Worm (Caenorhabditis elegans) whole organism, mixed stage, embryonic: ENCODE measurements around the gene T18D3.6.
A peak's percentile ranks its signal among the peaks of the same experiment; 100 is the strongest.

ENCODE experiments used
- M03D4.4 ChIP-seq: sonication (generic microtip); optimal IDR thresholded peaks from 2 replicates; lab custom pipeline; 2017; ENCODE audit warnings: mild to moderate bottlenecking, missing genetic modification characterization, missing compliant biosample characterization
- bed-3 ChIP-seq: fragments of 200-800 bp; sonication (Bioruptor generic); optimal IDR thresholded peaks from 3 replicates; lab custom pipeline; 2018; ENCODE audit warnings: mild to moderate bottlenecking, missing genetic modification characterization, moderate library complexity, missing compliant biosample characterization
- blmp-1 ChIP-seq: fragments of 150-350 bp; optimal IDR thresholded peaks from 2 replicates; lab custom pipeline; 2014; ENCODE audit warnings: missing biosample characterization, missing genetic modification characterization
- ceh-39 ChIP-seq: fragments of 150-350 bp; optimal IDR thresholded peaks from 2 replicates; lab custom pipeline; 2014; ENCODE audit warnings: missing biosample characterization, missing genetic modification characterization
- ceh-43 ChIP-seq: fragments of 200-800 bp; sonication (Bioruptor generic); optimal IDR thresholded peaks from 2 replicates; lab custom pipeline; 2018; ENCODE audit warnings: mild to moderate bottlenecking, missing genetic modification characterization, moderate library complexity, missing compliant biosample characterization
- ceh-83 ChIP-seq: fragments of 200-800 bp; sonication (Bioruptor generic); optimal IDR thresholded peaks from 2 replicates; lab custom pipeline; 2018; ENCODE audit warnings: mild to moderate bottlenecking, missing genetic modification characterization, missing compliant biosample characterization
- ces-1 ChIP-seq: fragments of 150-350 bp; optimal IDR thresholded peaks from 2 replicates; lab custom pipeline; 2014; ENCODE audit warnings: missing biosample characterization, missing genetic modification reagents, missing genetic modification characterization
- cnd-1 ChIP-seq: fragments of 200-800 bp; sonication (Bioruptor generic); optimal IDR thresholded peaks from 2 replicates; lab custom pipeline; 2018; ENCODE audit warnings: mild to moderate bottlenecking, missing genetic modification characterization, missing compliant biosample characterization
- drap-1 ChIP-seq: fragments of 200-800 bp; sonication (Bioruptor generic); optimal IDR thresholded peaks from 3 replicates; lab custom pipeline; 2018; ENCODE audit warnings: mild to moderate bottlenecking, missing genetic modification characterization, missing compliant biosample characterization
- elt-1 ChIP-seq: sonication (generic microtip); optimal IDR thresholded peaks from 2 replicates; lab custom pipeline; 2017; ENCODE audit warnings: missing genetic modification characterization, mild to moderate bottlenecking, missing compliant biosample characterization, antibody characterized with exemption, moderate library complexity, borderline replicate concordance; ENCODE audit not compliant: insufficient read depth
- elt-3 ChIP-seq: fragments of 150-350 bp; optimal IDR thresholded peaks from 2 replicates; lab custom pipeline; 2014; ENCODE audit warnings: missing biosample characterization, missing genetic modification characterization
- flh-1 ChIP-seq: fragments of 200-800 bp; sonication (Bioruptor generic); optimal IDR thresholded peaks from 2 replicates; lab custom pipeline; 2018; ENCODE audit warnings: mild to moderate bottlenecking, missing genetic modification characterization, moderate library complexity, missing compliant biosample characterization
- ham-2 ChIP-seq: fragments of 200-800 bp; sonication (Bioruptor generic); optimal IDR thresholded peaks from 2 replicates; lab custom pipeline; 2018; ENCODE audit warnings: mild to moderate bottlenecking, missing genetic modification characterization, missing compliant biosample characterization
- hlh-1 ChIP-seq: fragments of 150-350 bp; optimal IDR thresholded peaks from 2 replicates; lab custom pipeline; 2014; ENCODE audit warnings: missing biosample characterization, missing genetic modification reagents, missing genetic modification characterization
- lin-13 ChIP-seq: fragments of 150-350 bp; optimal IDR thresholded peaks from 2 replicates; lab custom pipeline; 2014; ENCODE audit warnings: missing biosample characterization, missing genetic modification characterization
- lin-32 ChIP-seq: fragments of 200-800 bp; sonication (Bioruptor generic); optimal IDR thresholded peaks from 2 replicates; lab custom pipeline; 2018; ENCODE audit warnings: mild to moderate bottlenecking, missing genetic modification characterization, missing compliant biosample characterization
- lsy-2 ChIP-seq: fragments of 150-350 bp; optimal IDR thresholded peaks from 2 replicates; lab custom pipeline; 2014; ENCODE audit warnings: missing biosample characterization, missing genetic modification characterization
- mab-5 ChIP-seq: fragments of 150-350 bp; optimal IDR thresholded peaks from 2 replicates; lab custom pipeline; 2014; ENCODE audit warnings: missing biosample characterization, missing genetic modification characterization
- mep-1 ChIP-seq: fragments of 150-350 bp; optimal IDR thresholded peaks from 2 replicates; lab custom pipeline; 2017; ENCODE audit warnings: missing biosample characterization, missing genetic modification reagents, missing genetic modification characterization, inconsistent platforms
- mls-2 ChIP-seq: sonication (generic microtip); optimal IDR thresholded peaks from 2 replicates; lab custom pipeline; 2016; ENCODE audit warnings: mild to moderate bottlenecking, missing genetic modification characterization, moderate library complexity, missing compliant biosample characterization
- nhr-12 ChIP-seq: fragments of 150-350 bp; optimal IDR thresholded peaks from 2 replicates; lab custom pipeline; 2014; ENCODE audit warnings: missing biosample characterization, missing genetic modification characterization
- nhr-2 ChIP-seq: fragments of 150-350 bp; optimal IDR thresholded peaks from 2 replicates; lab custom pipeline; 2014; ENCODE audit warnings: missing biosample characterization, missing genetic modification characterization
- nhr-237 ChIP-seq: fragments of 150-350 bp; optimal IDR thresholded peaks from 2 replicates; lab custom pipeline; 2014; ENCODE audit warnings: missing biosample characterization, missing genetic modification characterization
- nhr-28 ChIP-seq: fragments of 150-350 bp; optimal IDR thresholded peaks from 2 replicates; lab custom pipeline; 2014; ENCODE audit warnings: missing biosample characterization, missing genetic modification characterization
- nhr-76 ChIP-seq: sonication (generic microtip); optimal IDR thresholded peaks from 2 replicates; lab custom pipeline; 2017; ENCODE audit warnings: missing biosample characterization, missing genetic modification characterization
- pha-4 ChIP-seq: fragments of 150-350 bp; optimal IDR thresholded peaks from 2 replicates; lab custom pipeline; 2018; ENCODE audit warnings: missing biosample characterization, missing genetic modification reagents, missing genetic modification characterization
- sem-2 ChIP-seq: fragments of 200-800 bp; sonication (Bioruptor generic); optimal IDR thresholded peaks from 2 replicates; lab custom pipeline; 2018; ENCODE audit warnings: mild to moderate bottlenecking, missing genetic modification characterization, missing compliant biosample characterization
- snpc-4 ChIP-seq: fragments of 150-350 bp; optimal IDR thresholded peaks from 2 replicates; lab custom pipeline; 2014; ENCODE audit warnings: missing biosample characterization, missing genetic modification characterization
- sptf-1 ChIP-seq: sonication (generic microtip); optimal IDR thresholded peaks from 2 replicates; lab custom pipeline; 2017; ENCODE audit warnings: mild to moderate bottlenecking, missing genetic modification characterization, moderate library complexity, missing compliant biosample characterization
- tbx-8 ChIP-seq: fragments of 200-800 bp; sonication (Bioruptor generic); optimal IDR thresholded peaks from 2 replicates; lab custom pipeline; 2018; ENCODE audit warnings: mild to moderate bottlenecking, missing genetic modification characterization, moderate library complexity, missing compliant biosample characterization
- unc-120 ChIP-seq: sonication (generic microtip); optimal IDR thresholded peaks from 2 replicates; lab custom pipeline; 2017; ENCODE audit warnings: missing genetic modification characterization, missing compliant biosample characterization; ENCODE audit not compliant: poor library complexity, severe bottlenecking
- unc-39 ChIP-seq: fragments of 150-350 bp; optimal IDR thresholded peaks from 2 replicates; lab custom pipeline; 2014; ENCODE audit warnings: missing biosample characterization, missing genetic modification characterization
- unc-62 ChIP-seq: fragments of 150-350 bp; optimal IDR thresholded peaks from 2 replicates; lab custom pipeline; 2014; ENCODE audit warnings: missing biosample characterization, missing genetic modification reagents, missing genetic modification characterization
- zip-8 ChIP-seq: fragments of 150-350 bp; optimal IDR thresholded peaks from 2 replicates; lab custom pipeline; 2014; ENCODE audit warnings: missing biosample characterization, missing genetic modification characterization
- ztf-11 ChIP-seq: fragments of 150-350 bp; optimal IDR thresholded peaks from 2 replicates; lab custom pipeline; 2014; ENCODE audit warnings: missing biosample characterization, missing genetic modification characterization

Gene T18D3.6

DNA sequence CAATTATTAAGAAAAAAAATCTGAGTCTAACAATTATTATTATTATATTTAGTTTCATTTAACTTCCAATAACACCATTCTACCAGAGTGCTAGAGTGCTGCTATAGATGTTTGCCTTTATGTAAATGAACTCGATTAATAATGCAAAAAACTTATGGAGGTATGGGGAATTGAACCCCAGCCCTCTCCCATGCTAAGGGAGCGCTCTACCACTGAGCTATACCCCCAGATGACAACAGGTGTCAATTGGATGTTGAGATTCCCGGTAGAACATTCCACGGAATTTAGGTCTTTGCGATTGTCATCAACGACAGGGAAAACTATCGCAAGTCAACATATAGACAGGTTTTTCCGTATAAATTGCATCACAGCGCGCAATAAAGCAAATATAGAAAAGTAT is 8.3 kb downstream of the T18D3.6 start:
- TF ChIP-seq nhr-2 (no peak), elt-1 (tag; lab: Kevin White, UChicago) (no peak), unc-62 (peak; percentile 47), zip-8 (tag; lab: Kevin White, UChicago) (no peak), ceh-83 (GFP tag; lab: Kevin White, UChicago) (peak; percentile 77), M03D4.4 (tag; lab: Kevin White, UChicago) (peak; percentile 82), nhr-237 (tag; lab: Kevin White, UChicago) (peak; percentile 30), cnd-1 (tag; lab: Kevin White, UChicago) (peak; percentile 76), lin-13 (tag; lab: Kevin White, UChicago) (peak; percentile 10), nhr-28 (tag; lab: Kevin White, UChicago) (no peak), flh-1 (GFP tag; lab: Kevin White, UChicago) (no peak), blmp-1 (tag; lab: Kevin White, UChicago) (no peak), tbx-8 (GFP tag; lab: Kevin White, UChicago) (peak; percentile 38), elt-3 (tag; lab: Kevin White, UChicago) (no peak), hlh-1 (tag; lab: Kevin White, UChicago) (peak; percentile 53), mab-5 (no peak), ztf-11 (tag; lab: Kevin White, UChicago) (no peak), sem-2 (GFP tag; lab: Kevin White, UChicago) (peak; percentile 74), lin-32 (GFP tag; lab: Kevin White, UChicago) (peak; percentile 77), lsy-2 (tag; lab: Kevin White, UChicago) (no peak), unc-39 (tag; lab: Kevin White, UChicago) (no peak), ceh-39 (no peak), nhr-12 (no peak), unc-120 (tag; lab: Kevin White, UChicago) (peak; percentile 60), bed-3 (GFP tag; lab: Kevin White, UChicago) (peak; percentile 53), pha-4 (tag; lab: Kevin White, UChicago) (no peak), ceh-43 (GFP tag; lab: Kevin White, UChicago) (peak; percentile 35), drap-1 (GFP tag; lab: Kevin White, UChicago) (peak; percentile 83), snpc-4 (tag; lab: Kevin White, UChicago) (no peak), ces-1 (GFP tag; lab: Kevin White, UChicago) (no peak), sptf-1 (tag; lab: Kevin White, UChicago) (peak; percentile 73), nhr-76 (tag; lab: Kevin White, UChicago) (no peak), mls-2 (tag; lab: Kevin White, UChicago) (peak; percentile 80), ham-2 (GFP tag; lab: Kevin White, UChicago) (peak; percentile 80), mep-1 (tag; lab: Kevin White, UChicago) (peak; percentile 28)

ce11 chrX:12461557-12461956 is 11.9 kb downstream of the T18D3.6 start, which contains the start of gene odr-7:
odr-7 (minus strand) TSS chrX:12461657.
- TF ChIP-seq mls-2 (tag; lab: Kevin White, UChicago) (no peak), elt-1 (tag; lab: Kevin White, UChicago) (no peak)

ce11 chrX:12463504-12463903 is 13.8 kb downstream of the T18D3.6 start, which contains the start of gene T18D3.5:
T18D3.5 (plus strand) TSS chrX:12463804.
- TF ChIP-seq ceh-43 (GFP tag; lab: Kevin White, UChicago) = no peak
- TF ChIP-seq blmp-1 (tag; lab: Kevin White, UChicago) = no peak
- TF ChIP-seq nhr-237 (tag; lab: Kevin White, UChicago) = no peak
- no peak for TF ChIP-seq lin-13 (tag; lab: Kevin White, UChicago)
- TF ChIP-seq, all 35 proteins: peak for 0

ce11 chrX:12466769-12467168 is 17.1 kb downstream of the T18D3.6 start, which contains the start of gene cdf-2:
cdf-2 (minus strand) TSS chrX:12466917.
- TF ChIP-seq lsy-2 (tag; lab: Kevin White, UChicago) (no peak), nhr-237 (tag; lab: Kevin White, UChicago) (no peak), ces-1 (GFP tag; lab: Kevin White, UChicago) (no peak), sptf-1 (tag; lab: Kevin White, UChicago) (no peak), blmp-1 (tag; lab: Kevin White, UChicago) (no peak), unc-62 (no peak), zip-8 (tag; lab: Kevin White, UChicago) (no peak), ceh-83 (GFP tag; lab: Kevin White, UChicago) (no peak), ceh-39 (no peak), nhr-28 (tag; lab: Kevin White, UChicago) (no peak), cnd-1 (tag; lab: Kevin White, UChicago) (no peak), elt-1 (tag; lab: Kevin White, UChicago) (no peak), flh-1 (GFP tag; lab: Kevin White, UChicago) (no peak), nhr-76 (tag; lab: Kevin White, UChicago) (no peak), hlh-1 (tag; lab: Kevin White, UChicago) (no peak), drap-1 (GFP tag; lab: Kevin White, UChicago) (no peak), tbx-8 (GFP tag; lab: Kevin White, UChicago) (no peak), unc-39 (tag; lab: Kevin White, UChicago) (no peak), ham-2 (GFP tag; lab: Kevin White, UChicago) (no peak)
